Fruit fly (Drosophila melanogaster): ENCODE data around the gene Dys.

Dys gene

dm6 chr3R:19503058-19503682 lies 42.3 kb downstream of the Dys start (continued):
- TF ChIP-seq vri (GFP tag; optimal IDR thresholded peaks at IDR 0.05): no peak
- peak; percentile 3 for TF ChIP-seq Ets96B (tag; optimal IDR thresholded peaks at IDR 0.05)
- TF ChIP-seq lz (GFP tag; optimal IDR thresholded peaks at IDR 0.05): no peak
- no peak for TF ChIP-seq CG9139 (GFP tag; optimal IDR thresholded peaks at IDR 0.05)
- TF ChIP-seq CG11902 (GFP tag; optimal IDR thresholded peaks at IDR 0.05): no peak
- TF ChIP-seq CG16779 (tag; optimal IDR thresholded peaks at IDR 0.05): no peak
- TF ChIP-seq CG32006 (GFP tag; optimal IDR thresholded peaks at IDR 0.05): peak; percentile 49
- TF ChIP-seq CG10631 (GFP tag; optimal IDR thresholded peaks at IDR 0.05): no peak

DNA sequence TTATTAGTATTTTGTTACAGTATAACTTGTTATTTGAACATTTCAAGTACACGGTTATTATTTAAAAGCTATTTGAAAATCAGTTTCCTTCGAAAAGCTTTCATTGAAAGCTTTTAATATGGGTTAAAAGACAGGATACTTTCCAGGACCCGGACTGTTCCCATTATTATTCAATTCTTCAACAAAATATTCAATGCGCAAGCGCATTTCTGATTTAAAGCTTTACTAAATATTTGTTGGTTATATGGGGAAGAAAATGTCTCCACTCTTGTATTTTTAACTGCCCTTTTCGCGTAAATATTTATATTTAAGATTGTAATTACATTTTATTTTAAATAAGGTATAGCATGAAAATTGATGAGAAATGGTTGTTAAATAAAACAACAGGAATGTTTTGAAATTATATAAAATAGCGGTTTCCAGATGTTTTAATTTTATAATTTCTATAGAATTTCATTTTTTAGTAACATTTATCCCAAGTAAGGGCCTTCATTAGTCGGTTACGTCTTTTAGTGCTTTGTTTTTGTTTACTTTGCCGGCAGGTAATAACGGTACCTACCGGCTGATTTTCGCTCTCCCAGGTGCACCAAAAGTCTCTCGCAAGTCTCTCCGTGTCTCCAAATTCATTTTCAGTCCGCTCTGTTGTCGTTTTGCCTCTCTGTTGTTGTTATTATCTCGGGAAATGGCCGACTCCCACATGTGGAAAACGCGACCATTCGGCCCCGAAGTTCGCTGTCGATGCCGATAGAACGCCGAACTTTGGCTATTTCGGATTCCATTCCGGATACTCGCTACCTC lies 47.7 kb downstream of the Dys start:
- TF ChIP-seq Eip78C (GFP tag) (peak; percentile 11), achi (GFP tag; optimal IDR thresholded peaks at IDR 0.05) (no peak), fd85E (GFP tag; optimal IDR thresholded peaks at IDR 0.05) (no peak), CG1621 (tag; optimal IDR thresholded peaks at IDR 0.05) (no peak), Eip75B (GFP tag; optimal IDR thresholded peaks at IDR 0.05) (no peak), CG4318 (GFP tag; optimal IDR thresholded peaks at IDR 0.05) (no peak), Sox15 (GFP tag; optimal IDR thresholded peaks at IDR 0.05) (no peak), CG15336 (GFP tag; IDR thresholded peaks at IDR 0.05) (no peak), svp (GFP tag) (peak; percentile 55), fkh (GFP tag; optimal IDR thresholded peaks at IDR 0.05) (peak; percentile 42)

DNA sequence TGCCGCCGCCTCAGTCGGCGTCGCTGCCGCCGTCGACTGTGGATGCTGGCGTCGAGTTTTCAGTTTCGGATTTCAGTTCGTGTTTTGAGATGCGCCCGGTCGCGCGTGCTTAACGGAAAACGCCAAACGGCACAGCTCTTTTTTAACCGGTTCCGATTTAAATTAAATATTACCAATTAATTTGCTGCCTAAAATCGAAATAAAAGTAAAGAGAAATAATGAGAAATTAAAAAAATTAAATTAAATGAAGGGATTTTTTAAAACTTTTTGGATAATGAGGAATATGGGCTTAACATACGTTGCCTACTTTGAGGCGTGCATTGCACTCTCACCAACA lies 48.3 kb downstream of the Dys start:
- TF ChIP-seq Eip78C (GFP tag) (peak; percentile 57), eg (GFP tag; IDR thresholded peaks at IDR 0.05) (no peak)

DNA sequence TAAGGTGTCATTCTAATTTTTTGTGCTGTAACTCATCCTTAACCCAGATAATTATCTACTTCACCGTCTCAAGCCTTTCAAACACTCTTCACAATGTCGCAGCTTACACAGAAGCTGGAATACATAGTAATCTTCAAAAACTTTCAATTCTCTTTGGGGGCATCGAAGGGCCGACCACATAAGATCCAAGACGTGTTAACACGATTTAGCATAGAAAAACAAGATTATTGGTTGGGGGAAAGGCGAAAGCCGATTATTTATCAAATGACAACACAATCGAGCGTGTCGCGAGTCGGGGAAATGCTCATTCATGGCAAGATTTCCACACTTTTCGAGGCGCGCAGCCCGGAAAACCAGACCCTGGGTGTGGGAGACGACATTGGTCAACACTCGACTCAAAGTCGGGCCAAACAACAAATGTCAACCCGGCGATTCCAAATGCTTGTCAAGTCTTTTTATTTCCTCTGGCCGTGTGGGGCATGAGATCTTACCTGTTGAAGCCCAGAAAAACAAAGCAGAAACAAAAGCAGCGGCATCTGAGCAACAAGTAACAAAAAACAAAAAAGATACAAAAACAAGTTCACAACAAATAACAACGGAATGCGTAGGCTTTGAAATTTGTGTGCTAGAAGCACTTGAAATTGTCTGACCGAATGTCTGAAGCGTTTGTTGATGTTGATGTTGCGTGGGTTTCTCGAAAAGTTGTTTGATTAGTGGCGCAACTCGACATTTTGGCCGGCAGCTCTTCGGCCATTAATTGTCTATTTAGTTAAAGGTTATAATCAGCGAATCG lies 49.6 kb downstream of the Dys start:
- TF ChIP-seq CG6808 (GFP tag; optimal IDR thresholded peaks at IDR 0.05) (no peak), CG6163 (GFP tag; IDR thresholded peaks at IDR 0.05) (no peak), fd59A (GFP tag; optimal IDR thresholded peaks at IDR 0.05) (no peak), Hr38 (GFP tag; optimal IDR thresholded peaks at IDR 0.05) (no peak), acj6 (GFP tag; optimal IDR thresholded peaks at IDR 0.05) (no peak), CG6276 (GFP tag; optimal IDR thresholded peaks at IDR 0.05) (no peak), OdsH (GFP tag; optimal IDR thresholded peaks at IDR 0.05) (no peak), CG8632 (GFP tag; optimal IDR thresholded peaks at IDR 0.05) (no peak), dsx (GFP tag; optimal IDR thresholded peaks at IDR 0.05; ENCODE audit: poor library complexity, severe bottlenecking) (no peak), CG1621 (tag; optimal IDR thresholded peaks at IDR 0.05) (no peak), fd85E (GFP tag; optimal IDR thresholded peaks at IDR 0.05) (no peak)

DNA sequence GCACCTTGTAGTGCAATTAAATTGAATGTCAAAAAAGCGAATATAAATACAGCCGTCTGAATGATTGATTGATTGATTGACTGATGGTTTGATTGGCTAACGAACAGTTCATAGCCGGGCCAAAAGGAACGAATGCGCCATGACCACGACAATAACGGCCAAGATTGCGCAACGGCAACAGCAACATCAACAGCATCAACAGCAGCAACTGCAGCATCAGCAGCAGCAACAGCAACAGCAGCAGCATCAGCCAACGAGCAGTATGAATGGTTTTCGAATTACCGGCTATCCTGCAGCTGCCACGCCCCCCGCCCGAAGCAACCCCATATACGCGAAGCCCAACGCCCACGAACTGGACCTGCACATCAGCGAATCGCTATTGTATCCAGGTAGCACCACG lies 63.6 kb downstream of the Dys start:
- no peak for TF ChIP-seq CG34406 (GFP tag; optimal IDR thresholded peaks at IDR 0.05)
- no peak for TF ChIP-seq Sox15 (GFP tag; optimal IDR thresholded peaks at IDR 0.05)
- no peak for TF ChIP-seq Hr4 (GFP tag; optimal IDR thresholded peaks at IDR 0.05)
- TF ChIP-seq CG6276 (GFP tag; optimal IDR thresholded peaks at IDR 0.05): no peak
- no peak for TF ChIP-seq dsx (GFP tag; optimal IDR thresholded peaks at IDR 0.05; ENCODE audit: poor library complexity, severe bottlenecking)
- TF ChIP-seq cyc (GFP tag; optimal IDR thresholded peaks at IDR 0.05): no peak
- no peak for TF ChIP-seq vri (GFP tag; optimal IDR thresholded peaks at IDR 0.05)
- no peak for TF ChIP-seq CG31627 (GFP tag; optimal IDR thresholded peaks at IDR 0.05)
- TF ChIP-seq CG8319 (GFP tag; optimal IDR thresholded peaks at IDR 0.05): no peak
- TF ChIP-seq CG10631 (GFP tag; optimal IDR thresholded peaks at IDR 0.05): no peak
